Fruit fly (Drosophila melanogaster) whole organism, wandering third instar larva: ENCODE results near the gene CG34429.
A peak's percentile ranks its signal among the peaks of the same experiment; 100 is the strongest.

Source experiments
- Abd-B ChIP-seq: fragments of >200 bp; optimal IDR thresholded peaks from 2 replicates; lab custom pipeline; 2017; ENCODE audit warnings: missing biosample characterization, missing genetic modification characterization
- CG32264 ChIP-seq: fragments of 200-800 bp; sonication (Bioruptor generic); optimal IDR thresholded peaks from 2 replicates; lab custom pipeline; 2016; ENCODE audit warnings: missing biosample characterization, missing genetic modification characterization
- CG9705 ChIP-seq: fragments of 200-800 bp; sonication (Bioruptor generic); optimal IDR thresholded peaks from 2 replicates; lab custom pipeline; 2018; ENCODE audit warnings: missing biosample characterization, mild to moderate bottlenecking, missing genetic modification characterization
- CrebA ChIP-seq: fragments of 200-800 bp; sonication (Bioruptor generic); optimal IDR thresholded peaks from 2 replicates; lab custom pipeline; 2016; ENCODE audit warnings: missing biosample characterization, mild to moderate bottlenecking, missing genetic modification characterization, borderline replicate concordance
- Dfd ChIP-seq: fragments of >200 bp; optimal IDR thresholded peaks from 2 replicates; lab custom pipeline; 2017; ENCODE audit warnings: missing biosample characterization, missing genetic modification characterization
- Dif ChIP-seq: fragments of 200-275, 200-300 bp; sonication (Bioruptor generic); optimal IDR thresholded peaks from 2 replicates; lab custom pipeline; 2018; ENCODE audit warnings: missing biosample characterization, missing genetic modification characterization; ENCODE audit not compliant: partially characterized antibody
- GATAd ChIP-seq: sonication (Bioruptor generic); optimal IDR thresholded peaks from 2 replicates; lab custom pipeline; 2016; ENCODE audit warnings: missing biosample characterization, missing genetic modification characterization
- HLH106 ChIP-seq: fragments of 200-800 bp; optimal IDR thresholded peaks from 3 replicates; lab custom pipeline; 2019; ENCODE audit warnings: missing biosample characterization, mild to moderate bottlenecking, missing genetic modification characterization, moderate library complexity
- Hnf4 ChIP-seq: fragments of 200-800 bp; sonication (Bioruptor generic); optimal IDR thresholded peaks from 2 replicates; lab custom pipeline; 2016; ENCODE audit warnings: missing biosample characterization, mild to moderate bottlenecking, missing genetic modification characterization
- Hr78 ChIP-seq: fragments of >200 bp; optimal IDR thresholded peaks from 2 replicates; lab custom pipeline; 2017; ENCODE audit warnings: missing biosample characterization, missing genetic modification characterization
- Hr83 ChIP-seq: fragments of 200-300 bp; sonication (Bioruptor generic); optimal IDR thresholded peaks from 2 replicates; lab custom pipeline; 2016; ENCODE audit warnings: missing biosample characterization, mild to moderate bottlenecking, missing genetic modification characterization, moderate library complexity; ENCODE audit not compliant: poor library complexity, severe bottlenecking
- Jra ChIP-seq: sonication (Bioruptor generic); optimal IDR thresholded peaks from 2 replicates; lab custom pipeline; 2016; ENCODE audit warnings: missing biosample characterization, missing genetic modification characterization
- Mio ChIP-seq: sonication (Bioruptor generic); optimal IDR thresholded peaks from 2 replicates; lab custom pipeline; 2016; ENCODE audit warnings: missing biosample characterization, missing genetic modification characterization
- Myc ChIP-seq: fragments of >200 bp; optimal IDR thresholded peaks from 2 replicates; lab custom pipeline; 2017
- N ChIP-seq: fragments of >200 bp; optimal IDR thresholded peaks from 2 replicates; lab custom pipeline; 2018; ENCODE audit warnings: missing biosample characterization, missing external identifiers, missing genetic modification characterization
- OdsH ChIP-seq: fragments of 200-800 bp; sonication (Bioruptor generic); optimal IDR thresholded peaks from 2 replicates; lab custom pipeline; 2016; ENCODE audit warnings: missing biosample characterization, mild to moderate bottlenecking, missing genetic modification characterization
- Rel ChIP-seq, 2 experiments: fragments of 200-800 bp; sonication (Bioruptor generic) in 1 of 2; optimal IDR thresholded peaks; 2 replicates in 1 of 2; 3 replicates in 1 of 2; lab custom pipeline; 2016 to 2019; ENCODE audit warnings: mild to moderate bottlenecking in 2 of 2, missing biosample characterization in 2 of 2, missing genetic modification characterization in 2 of 2, moderate library complexity in 1 of 2
- Sp1 ChIP-seq: fragments of 200-800 bp; sonication (Bioruptor generic); optimal IDR thresholded peaks from 3 replicates; lab custom pipeline; 2019; ENCODE audit warnings: missing biosample characterization, mild to moderate bottlenecking, missing genetic modification characterization, moderate library complexity
- Vsx2 ChIP-seq: fragments of 200-300, 225-300 bp; sonication (Bioruptor generic); optimal IDR thresholded peaks from 2 replicates; lab custom pipeline; 2018; ENCODE audit warnings: missing biosample characterization, missing genetic modification characterization; ENCODE audit not compliant: partially characterized antibody
- br ChIP-seq: fragments of 200-800 bp; sonication (Bioruptor generic); optimal IDR thresholded peaks from 2 replicates; lab custom pipeline; 2016; ENCODE audit warnings: missing biosample characterization, missing genetic modification characterization
- brk ChIP-seq: fragments of 200-800 bp; sonication (Bioruptor generic); optimal IDR thresholded peaks from 2 replicates; lab custom pipeline; 2016; ENCODE audit warnings: missing biosample characterization, mild to moderate bottlenecking, missing genetic modification characterization
- dl ChIP-seq, 2 experiments: fragments of 175-275, 200-275 bp in 1 of 2; fragments of 200-275 bp in 1 of 2; sonication (Bioruptor generic); optimal IDR thresholded peaks; lab custom pipeline; 2018; ENCODE audit warnings: mild to moderate bottlenecking in 2 of 2, missing biosample characterization in 2 of 2, missing genetic modification characterization in 2 of 2, moderate library complexity in 2 of 2; ENCODE audit not compliant: partially characterized antibody in 2 of 2, insufficient read depth in 1 of 2
- dmrt93B ChIP-seq: fragments of 200-800 bp; sonication (Bioruptor generic); optimal IDR thresholded peaks from 2 replicates; lab custom pipeline; 2018; ENCODE audit warnings: missing biosample characterization, mild to moderate bottlenecking, missing genetic modification characterization
- dsf ChIP-seq: sonication (Bioruptor generic); optimal IDR thresholded peaks from 2 replicates; lab custom pipeline; 2016; ENCODE audit warnings: missing biosample characterization, missing genetic modification characterization, borderline replicate concordance
- ey ChIP-seq: fragments of 200-800 bp; sonication (Bioruptor generic); optimal IDR thresholded peaks from 2 replicates; lab custom pipeline; 2016; ENCODE audit warnings: missing biosample characterization, missing genetic modification characterization
- foxo ChIP-seq, 2 experiments: fragments of 200-800 bp; sonication (Bioruptor generic); optimal IDR thresholded peaks; 2 replicates in 1 of 2; 3 replicates in 1 of 2; lab custom pipeline; 2016 to 2017; ENCODE audit warnings: missing biosample characterization in 2 of 2, missing genetic modification characterization in 2 of 2
- fru ChIP-seq: fragments of 200-800 bp; sonication (Bioruptor generic); optimal IDR thresholded peaks from 3 replicates; lab custom pipeline; 2016; ENCODE audit warnings: missing biosample characterization, mild to moderate bottlenecking, missing genetic modification characterization
- h ChIP-seq: fragments of 200-800 bp; sonication (Bioruptor generic); optimal IDR thresholded peaks from 3 replicates; lab custom pipeline; 2016; ENCODE audit warnings: missing biosample characterization, mild to moderate bottlenecking, missing genetic modification characterization
- jim ChIP-seq: fragments of 175-275, 200-325 bp; sonication (Bioruptor generic); optimal IDR thresholded peaks from 2 replicates; lab custom pipeline; 2016; ENCODE audit warnings: missing biosample characterization, mild to moderate bottlenecking, missing genetic modification characterization
- lola ChIP-seq: fragments of >200 bp; optimal IDR thresholded peaks from 2 replicates; lab custom pipeline; 2017; ENCODE audit warnings: missing biosample characterization, missing genetic modification characterization
- pan ChIP-seq: fragments of >200 bp; optimal IDR thresholded peaks from 2 replicates; lab custom pipeline; 2017
- psq ChIP-seq: fragments of 200-800 bp; sonication (Bioruptor generic); optimal IDR thresholded peaks from 3 replicates; lab custom pipeline; 2017; ENCODE audit warnings: missing biosample characterization, mild to moderate bottlenecking, missing genetic modification characterization, moderate library complexity
- rgr ChIP-seq: fragments of 200-800 bp; sonication (Bioruptor generic); optimal IDR thresholded peaks from 3 replicates; lab custom pipeline; 2016; ENCODE audit warnings: missing biosample characterization, mild to moderate bottlenecking, missing genetic modification characterization
- sage ChIP-seq: fragments of 200-800 bp; sonication (Bioruptor generic); optimal IDR thresholded peaks from 2 replicates; lab custom pipeline; 2016; ENCODE audit warnings: missing biosample characterization, mild to moderate bottlenecking, missing genetic modification characterization
- sv ChIP-seq: fragments of 200-800 bp; sonication (Bioruptor generic); optimal IDR thresholded peaks from 3 replicates; lab custom pipeline; 2016; ENCODE audit warnings: missing biosample characterization, missing genetic modification characterization
- tai ChIP-seq: sonication (Bioruptor generic); optimal IDR thresholded peaks from 2 replicates; lab custom pipeline; 2016; ENCODE audit warnings: missing biosample characterization, missing genetic modification characterization
- usp ChIP-seq: fragments of >200 bp; optimal IDR thresholded peaks from 2 replicates; lab custom pipeline; 2017; ENCODE audit warnings: missing biosample characterization, missing genetic modification characterization
- woc ChIP-seq: sonication (Bioruptor generic); optimal IDR thresholded peaks from 2 replicates; lab custom pipeline; 2016; ENCODE audit warnings: missing biosample characterization, mild to moderate bottlenecking, missing genetic modification characterization

The CG34429 gene

DNA sequence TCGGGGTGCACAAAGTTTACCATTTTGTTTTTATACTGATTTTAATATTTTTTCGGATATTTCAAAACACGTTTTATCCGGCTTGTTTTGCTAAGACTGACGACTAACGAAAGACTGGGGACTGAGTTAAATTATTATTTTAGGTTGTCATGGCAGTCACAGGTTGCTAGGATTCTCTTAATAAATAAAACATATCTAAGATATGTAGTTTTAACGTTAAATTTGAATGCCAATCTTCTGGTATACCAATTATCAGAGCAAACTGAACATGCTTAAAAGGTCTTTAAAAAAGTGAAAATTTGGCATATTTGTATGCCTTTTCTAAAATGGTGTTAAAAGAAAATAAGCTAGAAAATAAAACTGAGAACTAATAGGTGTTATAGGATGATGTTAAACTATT lies 36.5 kb upstream of the CG34429 start, which contains the start of gene Zmynd10:
Gene Zmynd10, minus strand, starts transcription at position 101 of the 400 bp plus-strand sequence.
- no peak for TF ChIP-seq sage
- no peak for TF ChIP-seq dl (GFP tag; optimal IDR thresholded peaks at IDR 0.05; lab: Kevin White, UChicago; ENCODE audit: insufficient read depth in 1 of 2, partially characterized antibody in 2 of 2)
- no peak for TF ChIP-seq HLH106 (tag; lab: Kevin White, UChicago)

DNA sequence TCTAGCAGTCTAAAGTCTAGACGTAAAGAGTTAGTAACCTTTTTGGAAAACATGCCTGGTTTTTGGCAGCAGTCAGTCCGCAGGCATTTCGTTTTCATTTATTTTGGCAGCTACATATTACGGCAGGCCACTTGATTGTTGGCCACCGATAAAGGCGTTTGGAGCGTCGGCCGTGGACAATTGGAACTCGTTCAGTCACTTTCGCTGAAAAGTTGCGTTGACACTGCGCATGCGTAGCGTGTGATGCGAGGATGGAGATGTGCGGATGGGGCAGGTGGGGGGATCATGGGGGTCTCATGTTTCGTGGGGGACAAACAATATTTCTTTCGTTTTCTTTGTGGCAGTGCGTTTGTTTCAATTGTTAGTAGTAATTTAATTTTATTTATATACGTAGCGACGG lies 36.0 kb upstream of the CG34429 start:
- no peak for TF ChIP-seq Mio (GFP tag; lab: Kevin White, UChicago)
- TF ChIP-seq ey (GFP tag; lab: Kevin White, UChicago), result no peak
- TF ChIP-seq usp, result no peak
- TF ChIP-seq Abd-B, result no peak
- TF ChIP-seq br (GFP tag; lab: Kevin White, UChicago), result no peak

- TF ChIP-seq CrebA (no peak), Jra (GFP tag; lab: Kevin White, UChicago) (no peak), h (no peak), usp (no peak), fru (no peak), sage (no peak), dsf (GFP tag; lab: Kevin White, UChicago) (no peak), sv (GFP tag; lab: Kevin White, UChicago) (no peak), jim (no peak), lola (GFP tag; lab: Kevin White, UChicago) (no peak), tai (GFP tag; lab: Kevin White, UChicago) (no peak), dl (GFP tag; optimal IDR thresholded peaks at IDR 0.05; lab: Kevin White, UChicago; ENCODE audit: insufficient read depth in 1 of 2, partially characterized antibody in 2 of 2) (no peak), CG9705 (GFP tag; lab: Kevin White, UChicago) (no peak)
Observed at dm6 chr3L:13027333-13027732, 35.5 kb upstream of the CG34429 start.

- TF ChIP-seq Abd-B (no peak), jim (no peak), dl (GFP tag; optimal IDR thresholded peaks at IDR 0.05; lab: Kevin White, UChicago; ENCODE audit: insufficient read depth in 1 of 2, partially characterized antibody in 2 of 2) (peak in 1 of 2 experiments; percentile 6), tai (GFP tag; lab: Kevin White, UChicago) (no peak), Myc (lab: Kevin White, UChicago) (no peak), Sp1 (peak; percentile 17), Vsx2 (peak; percentile 38), rgr (GFP tag; lab: Kevin White, UChicago) (peak; percentile 12), lola (GFP tag; lab: Kevin White, UChicago) (no peak), Jra (GFP tag; lab: Kevin White, UChicago) (no peak), woc (GFP tag; lab: Kevin White, UChicago) (no peak), Mio (GFP tag; lab: Kevin White, UChicago) (no peak), N (GFP tag; lab: Kevin White, UChicago) (no peak), br (GFP tag; lab: Kevin White, UChicago) (no peak), CG32264 (GFP tag; lab: Kevin White, UChicago) (no peak), sage (no peak), Hr78 (GFP tag; lab: Kevin White, UChicago) (no peak), GATAd (GFP tag; lab: Kevin White, UChicago) (no peak), usp (no peak), sv (GFP tag; lab: Kevin White, UChicago) (no peak), HLH106 (tag; lab: Kevin White, UChicago) (no peak), CrebA (no peak), pan (lab: Kevin White, UChicago) (no peak), fru (peak; percentile 32), Hnf4 (no peak), h (peak; percentile 18), CG9705 (GFP tag; lab: Kevin White, UChicago) (no peak), brk (GFP tag; lab: Kevin White, UChicago) (no peak), Dfd (GFP tag; lab: Kevin White, UChicago) (peak; percentile 77), foxo (GFP tag; optimal IDR thresholded peaks at IDR 0.05; lab: Kevin White, UChicago) (no peak), dsf (GFP tag; lab: Kevin White, UChicago) (no peak), Rel (GFP tag; optimal IDR thresholded peaks at IDR 0.05; lab: Kevin White, UChicago) (peak; percentile 24), Rel (tag; optimal IDR thresholded peaks at IDR 0.05; lab: Kevin White, UChicago) (peak; percentile 9), psq (GFP tag; lab: Kevin White, UChicago) (peak; percentile 27), Dif (GFP tag; lab: Kevin White, UChicago) (peak; percentile 77), ey (GFP tag; lab: Kevin White, UChicago) (no peak), OdsH (GFP tag; lab: Kevin White, UChicago) (no peak), Hr83 (GFP tag; lab: Kevin White, UChicago) (peak; percentile 9), dmrt93B (GFP tag; lab: Kevin White, UChicago) (no peak)
Observed at dm6 chr3L:13028740-13029139, 34.1 kb upstream of the CG34429 start, which contains the start of gene CG17672. Gene CG17672, plus strand, starts transcription at chr3L:13028962.
